Worm (Caenorhabditis elegans) whole organism, midembryonic: ENCODE results near the gene gcy-8.

ENCODE experiments used
- T22C8.4 ChIP-seq: fragments of 200-800 bp; sonication (Bioruptor generic); IDR thresholded peaks from 2 replicates; pipeline ENCODE4 v1.3.6; 2022; ENCODE audit warnings: missing genetic modification characterization, missing compliant biosample characterization
- ref-1 ChIP-seq: fragments of 200-800 bp; sonication (Bioruptor generic); conservative IDR thresholded peaks from 2 replicates; pipeline ENCODE4 v1.3.6; 2022; ENCODE audit warnings: missing genetic modification reagents, missing genetic modification characterization, missing compliant biosample characterization
- ztf-29 ChIP-seq: fragments of 200-800 bp; sonication (Bioruptor generic); IDR thresholded peaks from 2 replicates; pipeline ENCODE4 v1.3.6; 2022; ENCODE audit warnings: missing genetic modification reagents, missing genetic modification characterization, missing compliant biosample characterization

DNA sequence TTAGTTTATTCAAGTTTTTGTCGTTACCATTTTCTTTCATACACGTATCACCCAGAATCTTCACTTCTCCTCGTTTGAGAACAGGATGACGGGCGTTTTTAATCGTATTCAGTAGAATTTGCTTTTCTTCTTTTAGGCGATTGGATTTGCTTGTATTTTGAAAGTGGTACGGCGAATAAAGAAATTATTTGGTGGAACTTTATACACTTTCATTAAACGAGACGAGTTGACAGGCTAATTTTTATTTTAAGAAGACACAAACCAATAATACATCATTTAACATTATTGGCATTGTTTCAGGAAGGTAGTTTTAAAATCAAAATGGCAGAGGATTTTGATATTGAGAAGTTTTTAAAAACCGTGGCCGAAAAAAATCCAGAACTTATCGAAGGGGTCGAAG, 13.0 kb upstream of the gcy-8 start, which contains the start of gene C49H3.4:
- TF ChIP-seq ref-1 (GFP tag; lab: Robert Waterston, UW) (no peak), T22C8.4 (no peak), ztf-29 (GFP tag; lab: Robert Waterston, UW) (no peak)
